Worm (Caenorhabditis elegans): ENCODE data around the gene ints-13.
A peak's percentile ranks its signal among the peaks of the same experiment; 100 is the strongest.

ints-13 gene

ce11 chrIV:247494-247893 is 10.2 kb upstream of the ints-13 start (continued):
- TF ChIP-seq nhr-76 (tag; optimal IDR thresholded peaks at IDR 0.05): no peak
- TF ChIP-seq daf-16 (GFP tag; optimal IDR thresholded peaks at IDR 0.05): no peak
- no peak for TF ChIP-seq daf-16 (tag; optimal IDR thresholded peaks at IDR 0.05)
- no peak for TF ChIP-seq ztf-7 (tag; optimal IDR thresholded peaks at IDR 0.05)
- TF ChIP-seq lsy-2 (tag; optimal IDR thresholded peaks at IDR 0.05): no peak
- TF ChIP-seq zfp-2 (tag; optimal IDR thresholded peaks at IDR 0.05): no peak
- TF ChIP-seq set-16 (GFP tag; IDR thresholded peaks at IDR 0.05): no peak
- peak in 1 of 2 experiments; percentile 88 for TF ChIP-seq unc-62 (GFP tag; optimal IDR thresholded peaks at IDR 0.05 in 1 of 2)
- TF ChIP-seq unc-62 (tag; optimal IDR thresholded peaks at IDR 0.05): no peak
- TF ChIP-seq unc-39 (tag; optimal IDR thresholded peaks at IDR 0.05): no peak
- TF ChIP-seq dmd-6 (GFP tag; IDR thresholded peaks at IDR 0.05): peak; percentile 13; the same call in 1 of the 2 replicates
- no peak for TF ChIP-seq mdt-29 (GFP tag; IDR thresholded peaks at IDR 0.05)
- TF ChIP-seq aha-1 (tag): no peak
- TF ChIP-seq dmd-8 (GFP tag; IDR thresholded peaks at IDR 0.05): no peak
- no peak for TF ChIP-seq dpl-1 (GFP tag; optimal IDR thresholded peaks at IDR 0.05)
- no peak for TF ChIP-seq mxl-2 (GFP tag; conservative IDR thresholded peaks at IDR 0.05)
- TF ChIP-seq lin-13 (GFP tag; optimal IDR thresholded peaks at IDR 0.05): peak; percentile 2
- TF ChIP-seq nhr-48 (tag; optimal IDR thresholded peaks at IDR 0.05): no peak
- TF ChIP-seq daf-8 (GFP tag; IDR thresholded peaks at IDR 0.05): no peak
- no peak for TF ChIP-seq ceh-44 (GFP tag; IDR thresholded peaks at IDR 0.05)
- TF ChIP-seq duxl-1 (tag; optimal IDR thresholded peaks at IDR 0.05; ENCODE audit: poor library complexity): no peak
- no peak for TF ChIP-seq fkh-10 (GFP tag; optimal IDR thresholded peaks at IDR 0.05)
- peak; percentile 73 for TF ChIP-seq mxl-3 (GFP tag; optimal IDR thresholded peaks at IDR 0.05)
- no peak for TF ChIP-seq lin-1 (GFP tag; IDR thresholded peaks at IDR 0.05)

- TF ChIP-seq nhr-48 (tag; optimal IDR thresholded peaks at IDR 0.05): no peak
- TF ChIP-seq pqm-1 (tag; optimal IDR thresholded peaks at IDR 0.05): no peak
- TF ChIP-seq spr-3 (GFP tag; optimal IDR thresholded peaks at IDR 0.05): no peak
- TF ChIP-seq spr-1 (tag; optimal IDR thresholded peaks at IDR 0.05): no peak
- no peak for TF ChIP-seq dve-1 (tag; optimal IDR thresholded peaks at IDR 0.05; ENCODE audit: insufficient read depth)
- TF ChIP-seq nhr-28 (tag; optimal IDR thresholded peaks at IDR 0.05): peak; percentile 5
- TF ChIP-seq daf-19 (GFP tag; conservative IDR thresholded peaks at IDR 0.05): no peak
- TF ChIP-seq dmd-9 (GFP tag; IDR thresholded peaks at IDR 0.05): no peak
- TF ChIP-seq dmd-8 (GFP tag; IDR thresholded peaks at IDR 0.05): no peak
- TF ChIP-seq F49E8.2 (tag; optimal IDR thresholded peaks at IDR 0.05; ENCODE audit: borderline replicate concordance): no peak
- TF ChIP-seq ceh-32 (tag; optimal IDR thresholded peaks at IDR 0.05; ENCODE audit: poor library complexity): no peak
- no peak for TF ChIP-seq F26F4.8 (GFP tag; conservative IDR thresholded peaks at IDR 0.05)
- no peak for TF ChIP-seq zfp-3 (GFP tag; conservative IDR thresholded peaks at IDR 0.05)
- peak; percentile 6 for TF ChIP-seq R02D3.7 (tag; optimal IDR thresholded peaks at IDR 0.05)
- no peak for TF ChIP-seq lin-1 (GFP tag; IDR thresholded peaks at IDR 0.05)
- TF ChIP-seq unc-39 (tag; optimal IDR thresholded peaks at IDR 0.05): no peak
- no peak for TF ChIP-seq gei-8 (GFP tag; optimal IDR thresholded peaks at IDR 0.05)
- TF ChIP-seq ZK546.5 (tag; optimal IDR thresholded peaks at IDR 0.05): no peak
These were observed 7.6 kb upstream of the ints-13 start, which contains the start of gene aass-1 for ce11 chrIV:244843-245242. aass-1 (plus strand) TSS chrIV:245143.

DNA sequence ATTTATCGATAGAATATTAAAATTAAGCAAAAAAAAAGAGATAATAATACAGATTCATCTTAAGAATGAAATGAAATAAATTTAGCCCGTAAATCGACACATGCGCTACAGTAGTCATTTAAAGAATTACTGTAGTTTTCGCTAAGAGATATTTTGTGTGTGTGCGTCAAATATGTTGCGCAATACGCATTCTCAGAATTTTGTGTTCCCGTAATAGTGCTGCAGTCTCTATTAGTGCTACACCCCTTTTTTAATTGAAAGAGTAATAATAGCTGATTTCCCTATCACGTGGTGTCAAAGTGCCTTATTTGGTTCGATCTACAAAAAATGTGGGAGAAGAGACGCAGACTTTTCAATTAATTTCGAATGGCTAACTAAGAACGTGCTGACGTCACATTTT is 7.0 kb upstream of the ints-13 start:
- TF ChIP-seq ceh-32 (tag; optimal IDR thresholded peaks at IDR 0.05; ENCODE audit: poor library complexity) (no peak), dve-1 (tag; optimal IDR thresholded peaks at IDR 0.05; ENCODE audit: insufficient read depth) (no peak), vab-7 (GFP tag; IDR thresholded peaks at IDR 0.05) (no peak), ces-1 (GFP tag; optimal IDR thresholded peaks at IDR 0.05) (no peak), nhr-102 (tag; optimal IDR thresholded peaks at IDR 0.05) (no peak), arid-1 (GFP tag; conservative IDR thresholded peaks at IDR 0.05) (no peak), ceh-82 (tag; optimal IDR thresholded peaks at IDR 0.05) (no peak), D1046.2 (GFP tag; IDR thresholded peaks at IDR 0.05) (no peak), dpl-1 (GFP tag; optimal IDR thresholded peaks at IDR 0.05) (no peak), egl-27 (tag; optimal IDR thresholded peaks at IDR 0.05) (no peak), lin-39 (tag; optimal IDR thresholded peaks at IDR 0.05) (no peak)
